Fruit fly (Drosophila melanogaster): ENCODE data around the gene CG43732.
A peak's percentile ranks its signal among the peaks of the same experiment; 100 is the strongest.

CG43732 gene

DNA sequence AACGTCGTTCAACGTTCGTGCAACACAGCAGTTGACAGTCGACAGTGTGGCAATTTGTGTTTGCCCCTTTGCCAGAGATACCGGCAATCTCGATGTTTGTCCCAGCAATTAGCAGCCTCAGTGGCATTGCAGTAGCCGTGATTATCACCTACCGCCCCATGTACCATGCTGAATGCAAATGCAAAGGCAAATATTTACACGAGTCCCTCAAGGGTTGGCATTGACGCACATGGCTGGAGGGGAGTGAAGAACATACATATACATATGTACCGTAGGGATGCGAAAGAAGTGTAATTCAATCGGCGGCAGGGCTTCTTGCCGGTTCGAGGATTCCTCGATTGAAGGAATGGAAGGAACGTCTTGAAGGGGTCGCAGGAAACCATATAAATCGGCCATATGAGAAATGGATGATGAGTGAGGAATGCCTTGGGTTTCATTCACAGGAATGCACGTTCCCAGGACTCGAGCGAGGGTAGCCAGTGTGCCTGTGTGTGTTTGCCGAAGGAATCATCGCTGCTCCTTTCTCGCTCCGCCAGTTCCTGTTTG is 50.0 kb downstream of the CG43732 start (continued):
- no peak for TF ChIP-seq CG10209 (GFP tag; optimal IDR thresholded peaks at IDR 0.05)
- TF ChIP-seq Ada2b (GFP tag; IDR thresholded peaks at IDR 0.05), result no peak
- TF ChIP-seq Hey (tag; optimal IDR thresholded peaks at IDR 0.05), result no peak
- no peak for TF ChIP-seq CG17385 (GFP tag; optimal IDR thresholded peaks at IDR 0.05)
- TF ChIP-seq sima (GFP tag; optimal IDR thresholded peaks at IDR 0.05), result no peak
- TF ChIP-seq tio (GFP tag; optimal IDR thresholded peaks at IDR 0.05), result no peak
- TF ChIP-seq Ssrp (tag; optimal IDR thresholded peaks at IDR 0.05), result no peak
- TF ChIP-seq sqz (GFP tag; optimal IDR thresholded peaks at IDR 0.05), result no peak
- TF ChIP-seq CG15011 (GFP tag; optimal IDR thresholded peaks at IDR 0.05), result no peak
- TF ChIP-seq wek (GFP tag; optimal IDR thresholded peaks at IDR 0.05), result peak; percentile 34
- no peak for TF ChIP-seq cas (GFP tag; IDR thresholded peaks at IDR 0.05)
- TF ChIP-seq CG14710 (tag; optimal IDR thresholded peaks at IDR 0.05), result peak; percentile 4
- TF ChIP-seq Aef1 (GFP tag; IDR thresholded peaks at IDR 0.05), result no peak
- TF ChIP-seq CG17361 (GFP tag; IDR thresholded peaks at IDR 0.05), result no peak
- TF ChIP-seq Usf (GFP tag; optimal IDR thresholded peaks at IDR 0.05), result no peak
- TF ChIP-seq YL-1 (GFP tag; optimal IDR thresholded peaks at IDR 0.05), result no peak
- TF ChIP-seq CG3847 (GFP tag; IDR thresholded peaks at IDR 0.05), result no peak
- TF ChIP-seq ssp (GFP tag; IDR thresholded peaks at IDR 0.05), result no peak
- TF ChIP-seq Jarid2 (GFP tag; optimal IDR thresholded peaks at IDR 0.05), result no peak
- TF ChIP-seq Lpt (GFP tag; optimal IDR thresholded peaks at IDR 0.05), result no peak
- no peak for TF ChIP-seq CG17802 (tag; optimal IDR thresholded peaks at IDR 0.05)
- no peak for TF ChIP-seq Nf-YC (tag; optimal IDR thresholded peaks at IDR 0.05)
- no peak for TF ChIP-seq zf30C (GFP tag; optimal IDR thresholded peaks at IDR 0.05)
- TF ChIP-seq CG32772 (GFP tag; IDR thresholded peaks at IDR 0.05), result no peak
- TF ChIP-seq Sin3A (optimal IDR thresholded peaks at IDR 0.05), result no peak
- no peak for TF ChIP-seq Sry-δ (GFP tag; optimal IDR thresholded peaks at IDR 0.05)
- no peak for TF ChIP-seq CG7271 (tag; optimal IDR thresholded peaks at IDR 0.05)
- no peak for TF ChIP-seq so (GFP tag; IDR thresholded peaks at IDR 0.05)
- TF ChIP-seq Oli (tag; optimal IDR thresholded peaks at IDR 0.05), result no peak
- no peak for TF ChIP-seq HLH54F (GFP tag; optimal IDR thresholded peaks at IDR 0.05)
- no peak for TF ChIP-seq CG2889 (GFP tag; IDR thresholded peaks at IDR 0.05)
- no peak for TF ChIP-seq tna (GFP tag; IDR thresholded peaks at IDR 0.05; ENCODE audit: partially characterized antibody)
- TF ChIP-seq pum (GFP tag; optimal IDR thresholded peaks at IDR 0.05), result no peak
- TF ChIP-seq Blimp-1 (GFP tag; optimal IDR thresholded peaks at IDR 0.05), result no peak
- no peak for TF ChIP-seq CG1602 (GFP tag; optimal IDR thresholded peaks at IDR 0.05)
- no peak for TF ChIP-seq Myb (GFP tag; optimal IDR thresholded peaks at IDR 0.05)
- no peak for TF ChIP-seq repo (GFP tag; optimal IDR thresholded peaks at IDR 0.05)
- no peak for TF ChIP-seq CG30020 (tag; optimal IDR thresholded peaks at IDR 0.05)
- 0 out of 3 replicates have a peak, but pooled peaks have one; percentile 38 for TF ChIP-seq ci (GFP tag; IDR thresholded peaks at IDR 0.05)
- peak; percentile 40 for TF ChIP-seq sens (GFP tag)
- no peak for TF ChIP-seq CG12299 (tag; optimal IDR thresholded peaks at IDR 0.05)

DNA sequence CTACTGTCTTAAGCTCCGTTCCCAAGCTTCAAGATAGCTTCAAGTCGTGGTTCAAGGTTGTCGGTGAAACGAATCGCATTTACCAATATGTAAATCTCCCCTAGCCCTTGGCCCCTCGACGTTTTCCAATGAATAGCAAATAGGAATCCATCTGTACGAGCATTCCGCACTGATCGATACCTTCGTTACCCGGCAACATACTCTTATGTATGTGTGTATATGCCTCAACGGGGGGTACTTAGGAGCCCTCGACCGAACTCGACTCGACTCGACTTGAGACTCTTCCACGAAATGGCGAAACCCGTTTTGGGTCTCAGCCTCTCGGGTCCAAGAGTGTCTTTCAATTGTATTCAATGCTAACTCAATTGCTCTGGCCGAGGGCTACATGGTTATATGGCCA is 51.7 kb downstream of the CG43732 start:
- peak; percentile 56 for TF ChIP-seq CG12769 (tag; optimal IDR thresholded peaks at IDR 0.05)
- 0 out of 4 replicates have a peak, but pooled peaks have one; percentile 51 for TF ChIP-seq chinmo (GFP tag; IDR thresholded peaks at IDR 0.05; ENCODE audit: partially characterized antibody)
- TF ChIP-seq MESR4 (GFP tag; optimal IDR thresholded peaks at IDR 0.05), result no peak
- 0 out of 3 replicates have a peak, but pooled peaks have one; percentile 15 for TF ChIP-seq Doc3 (GFP tag; IDR thresholded peaks at IDR 0.05; ENCODE audit: partially characterized antibody)
- TF ChIP-seq ap (GFP tag; IDR thresholded peaks at IDR 0.05), result 0 out of 2 replicates have a peak, but pooled peaks have one; percentile 13
- TF ChIP-seq Med (GFP tag), result peak; percentile 51
- TF ChIP-seq h (optimal IDR thresholded peaks at IDR 0.05), result no peak
- TF ChIP-seq Stat92E (GFP tag; optimal IDR thresholded peaks at IDR 0.05), result peak in 1 of 3 experiments; percentile 22
- TF ChIP-seq CG3995 (GFP tag; optimal IDR thresholded peaks at IDR 0.05), result no peak
- TF ChIP-seq oc (tag; optimal IDR thresholded peaks at IDR 0.05), result peak; percentile 10
- peak; percentile 11 for TF ChIP-seq sug (tag; optimal IDR thresholded peaks at IDR 0.05)
- TF ChIP-seq CG17361 (GFP tag; IDR thresholded peaks at IDR 0.05), result no peak
- peak; percentile 40 for TF ChIP-seq mirr (GFP tag; optimal IDR thresholded peaks at IDR 0.05)
- TF ChIP-seq CG13894 (tag; optimal IDR thresholded peaks at IDR 0.05), result peak; percentile 64
